Worm (Caenorhabditis elegans): ENCODE results near the gene C05C8.7.

The C05C8.7 gene

DNA sequence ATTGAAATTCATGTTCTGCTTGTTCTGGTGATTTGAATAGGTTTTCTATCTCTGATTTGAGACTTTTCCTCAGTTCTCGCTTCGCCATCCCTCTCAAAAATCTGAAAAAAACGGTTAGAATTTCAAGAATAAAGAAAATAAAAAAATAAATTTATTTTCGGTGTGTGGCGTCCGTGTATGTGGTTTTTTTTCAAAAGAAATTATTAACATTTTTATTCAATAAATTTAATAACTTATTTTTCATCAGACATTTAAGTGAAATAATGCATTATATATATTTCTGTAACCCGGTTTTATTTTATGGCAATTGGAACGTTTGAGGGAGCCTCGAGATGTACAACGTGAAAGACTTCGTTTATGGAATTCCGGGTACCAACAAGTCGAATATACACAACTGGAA, 12.1 kb downstream of the C05C8.7 start, which contains the start of gene C05C8.5:
Gene C05C8.5 (minus strand): TSS at position 101 of the 400 bp plus-strand sequence.
- TF ChIP-seq sea-1 (GFP tag; conservative IDR thresholded peaks at IDR 0.05) (no peak), ceh-13 (GFP tag; optimal IDR thresholded peaks at IDR 0.05) (no peak), aly-1 (tag; optimal IDR thresholded peaks at IDR 0.05) (no peak), tbx-11 (GFP tag; IDR thresholded peaks at IDR 0.05) (no peak), hmbx-1 (tag; optimal IDR thresholded peaks at IDR 0.05) (no peak), tra-4 (tag; optimal IDR thresholded peaks at IDR 0.05) (no peak), hnd-1 (tag; optimal IDR thresholded peaks at IDR 0.05) (no peak), ets-7 (tag; optimal IDR thresholded peaks at IDR 0.05) (no peak), pes-1 (GFP tag; IDR thresholded peaks at IDR 0.05) (no peak), flt-1 (GFP tag; IDR thresholded peaks at IDR 0.05) (no peak), tbx-37 (GFP tag; conservative IDR thresholded peaks at IDR 0.05) (no peak), B0310.2 (tag; optimal IDR thresholded peaks at IDR 0.05) (no peak), F13C5.2 (tag; optimal IDR thresholded peaks at IDR 0.05) (no peak), hmg-4 (GFP tag; optimal IDR thresholded peaks at IDR 0.05) (no peak), scrt-1 (GFP tag; IDR thresholded peaks at IDR 0.05) (no peak), ama-1 (optimal IDR thresholded peaks at IDR 0.05) (no peak), ceh-36 (tag; optimal IDR thresholded peaks at IDR 0.05) (no peak)

DNA sequence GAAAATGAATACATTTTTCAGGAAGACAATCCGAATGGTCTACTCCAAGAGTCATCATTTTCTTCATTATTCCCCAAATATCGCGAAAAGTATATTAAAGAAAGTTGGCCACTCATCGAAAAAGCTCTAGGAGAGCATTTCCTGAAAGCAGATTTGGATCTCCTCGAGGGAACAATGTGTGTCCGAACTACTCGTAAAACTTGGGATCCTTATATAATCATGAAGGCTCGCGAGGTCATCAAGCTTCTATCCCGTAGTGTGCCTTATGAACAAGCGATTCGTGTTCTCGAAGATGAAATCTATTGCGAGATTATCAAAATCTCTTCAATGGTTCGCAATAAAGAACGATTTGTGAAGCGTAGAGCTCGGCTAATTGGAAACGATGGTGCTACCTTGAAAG, 15.3 kb downstream of the C05C8.7 start:
- TF ChIP-seq ceh-36 (tag; optimal IDR thresholded peaks at IDR 0.05) (no peak), hmg-4 (GFP tag; optimal IDR thresholded peaks at IDR 0.05) (no peak), aly-1 (tag; optimal IDR thresholded peaks at IDR 0.05) (no peak), B0310.2 (tag; optimal IDR thresholded peaks at IDR 0.05) (no peak), hmbx-1 (tag; optimal IDR thresholded peaks at IDR 0.05) (no peak), tra-4 (tag; optimal IDR thresholded peaks at IDR 0.05) (no peak), ets-7 (tag; optimal IDR thresholded peaks at IDR 0.05) (no peak), ama-1 (optimal IDR thresholded peaks at IDR 0.05) (no peak)

DNA sequence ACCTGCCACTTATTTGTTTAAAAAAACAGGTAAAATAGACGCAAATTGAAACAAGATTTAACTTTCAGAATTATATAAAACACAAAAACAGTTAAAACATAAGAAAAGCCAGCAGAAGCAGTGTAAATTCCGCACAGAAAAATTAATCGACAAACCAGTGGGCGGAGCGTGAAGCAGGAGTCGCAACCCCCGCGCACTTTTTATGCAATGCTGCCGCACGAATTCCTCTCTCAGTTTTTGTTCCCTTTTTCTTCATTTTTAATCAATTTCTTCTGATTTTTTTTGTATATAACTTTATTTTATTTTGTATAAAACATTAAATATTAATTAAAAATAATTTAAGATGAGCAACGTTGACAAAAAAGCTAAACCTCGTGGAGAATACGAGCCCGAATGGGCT, 16.0 kb downstream of the C05C8.7 start, which contains the start of the genes gei-6 and krr-1:
Gene gei-6 (minus strand): TSS at position 2 of the 400 bp plus-strand sequence.
Gene krr-1 (plus strand): TSS at position 344 of the 400 bp plus-strand sequence.
- TF ChIP-seq ama-1 (optimal IDR thresholded peaks at IDR 0.05), result no peak
- TF ChIP-seq sea-1 (GFP tag; conservative IDR thresholded peaks at IDR 0.05), result peak; percentile 90
- TF ChIP-seq aly-1 (tag; optimal IDR thresholded peaks at IDR 0.05), result peak; percentile 22
- TF ChIP-seq scrt-1 (GFP tag; IDR thresholded peaks at IDR 0.05), result peak; percentile 85
- TF ChIP-seq tbx-37 (GFP tag; conservative IDR thresholded peaks at IDR 0.05), result peak; percentile 88
- TF ChIP-seq tbx-11 (GFP tag; IDR thresholded peaks at IDR 0.05), result peak; percentile 92
- TF ChIP-seq flt-1 (GFP tag; IDR thresholded peaks at IDR 0.05), result peak; percentile 84
- TF ChIP-seq ceh-36 (tag; optimal IDR thresholded peaks at IDR 0.05), result peak; percentile 87
- no peak for TF ChIP-seq ets-7 (tag; optimal IDR thresholded peaks at IDR 0.05)
- no peak for TF ChIP-seq tra-4 (tag; optimal IDR thresholded peaks at IDR 0.05)
- peak; percentile 83 for TF ChIP-seq hmg-4 (GFP tag; optimal IDR thresholded peaks at IDR 0.05)
- peak; percentile 66 for TF ChIP-seq B0310.2 (tag; optimal IDR thresholded peaks at IDR 0.05)
- peak; percentile 90 for TF ChIP-seq F13C5.2 (tag; optimal IDR thresholded peaks at IDR 0.05)
- peak; percentile 90 for TF ChIP-seq pes-1 (GFP tag; IDR thresholded peaks at IDR 0.05)
- TF ChIP-seq ceh-13 (GFP tag; optimal IDR thresholded peaks at IDR 0.05), result peak; percentile 73
- peak; percentile 70 for TF ChIP-seq hnd-1 (tag; optimal IDR thresholded peaks at IDR 0.05)
- peak; percentile 31 for TF ChIP-seq hmbx-1 (tag; optimal IDR thresholded peaks at IDR 0.05)

DNA sequence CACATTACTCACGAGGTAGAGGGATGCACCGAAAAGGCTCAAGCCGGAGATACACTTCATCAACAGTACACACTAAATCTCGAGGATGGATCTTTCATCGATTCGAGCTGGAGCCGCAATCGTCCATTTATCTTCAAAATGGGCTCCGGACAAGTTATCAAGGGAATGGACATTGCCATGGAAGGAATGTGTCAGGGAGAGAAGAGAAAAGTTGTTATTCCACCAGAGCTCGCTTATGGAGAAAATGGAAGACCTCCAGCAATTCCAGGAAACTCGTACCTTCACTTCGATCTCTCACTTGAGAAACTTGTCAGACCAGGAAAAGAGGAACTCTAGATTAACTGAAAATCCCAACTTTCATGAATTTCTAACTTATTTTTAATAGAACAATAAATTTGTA, 21.0 kb downstream of the C05C8.7 start:
- TF ChIP-seq ets-7 (tag; optimal IDR thresholded peaks at IDR 0.05) (no peak), ama-1 (optimal IDR thresholded peaks at IDR 0.05) (peak; percentile 75)

DNA sequence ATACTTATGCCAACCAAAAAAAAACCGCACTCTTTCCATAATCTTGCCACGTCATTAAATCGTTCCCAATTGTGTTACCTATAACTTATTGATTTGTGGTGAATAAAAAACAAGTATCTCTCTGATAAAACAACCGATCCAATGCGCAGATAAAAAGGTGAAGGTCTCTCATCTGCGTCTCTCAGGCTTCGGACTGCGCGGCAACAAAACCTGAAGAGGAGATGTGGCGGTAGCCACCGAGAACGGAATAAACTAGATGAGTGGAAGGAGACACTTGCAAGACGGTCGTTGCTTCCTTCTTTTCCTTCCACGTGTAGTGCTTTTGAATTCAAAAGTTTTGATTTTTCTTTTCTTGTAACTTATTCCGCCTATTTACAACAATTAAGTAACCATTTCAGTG, 21.9 kb downstream of the C05C8.7 start, which contains the start of gene fkb-3:
Gene fkb-3 (plus strand): TSS at position 277 of the 400 bp plus-strand sequence.
- TF ChIP-seq ceh-36 (tag; optimal IDR thresholded peaks at IDR 0.05) (no peak), scrt-1 (GFP tag; IDR thresholded peaks at IDR 0.05) (no peak), hnd-1 (tag; optimal IDR thresholded peaks at IDR 0.05) (no peak), aly-1 (tag; optimal IDR thresholded peaks at IDR 0.05) (no peak)

DNA sequence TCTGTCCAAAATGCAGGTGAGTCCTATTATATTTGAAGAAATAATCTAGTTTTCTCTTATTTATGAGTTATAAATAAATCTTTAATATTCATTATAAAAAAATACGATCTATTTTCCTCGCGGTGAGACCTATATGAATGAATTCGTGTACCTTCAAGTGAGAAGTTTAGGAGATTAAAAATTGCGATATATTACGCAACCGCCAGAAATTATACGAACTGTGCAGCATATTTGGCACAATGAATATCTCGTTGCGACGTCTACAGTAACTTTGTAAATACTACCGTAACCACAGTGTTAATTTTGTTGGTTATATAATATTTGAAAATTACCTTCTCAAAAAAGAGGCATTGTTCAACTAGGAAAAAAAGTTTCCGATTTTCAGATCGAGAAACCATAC, 22.5 kb downstream of the C05C8.7 start:
- TF ChIP-seq tra-4 (tag; optimal IDR thresholded peaks at IDR 0.05) (no peak), sea-1 (GFP tag; conservative IDR thresholded peaks at IDR 0.05) (no peak), pes-1 (GFP tag; IDR thresholded peaks at IDR 0.05) (no peak), hnd-1 (tag; optimal IDR thresholded peaks at IDR 0.05) (no peak), hmbx-1 (tag; optimal IDR thresholded peaks at IDR 0.05) (no peak), ets-7 (tag; optimal IDR thresholded peaks at IDR 0.05) (no peak), hmg-4 (GFP tag; optimal IDR thresholded peaks at IDR 0.05) (no peak), F13C5.2 (tag; optimal IDR thresholded peaks at IDR 0.05) (no peak), aly-1 (tag; optimal IDR thresholded peaks at IDR 0.05) (no peak), tbx-37 (GFP tag; conservative IDR thresholded peaks at IDR 0.05) (no peak), scrt-1 (GFP tag; IDR thresholded peaks at IDR 0.05) (no peak), ceh-36 (tag; optimal IDR thresholded peaks at IDR 0.05) (no peak), ceh-13 (GFP tag; optimal IDR thresholded peaks at IDR 0.05) (no peak), flt-1 (GFP tag; IDR thresholded peaks at IDR 0.05) (no peak), B0310.2 (tag; optimal IDR thresholded peaks at IDR 0.05) (no peak), ama-1 (optimal IDR thresholded peaks at IDR 0.05) (no peak), tbx-11 (GFP tag; IDR thresholded peaks at IDR 0.05) (no peak)

DNA sequence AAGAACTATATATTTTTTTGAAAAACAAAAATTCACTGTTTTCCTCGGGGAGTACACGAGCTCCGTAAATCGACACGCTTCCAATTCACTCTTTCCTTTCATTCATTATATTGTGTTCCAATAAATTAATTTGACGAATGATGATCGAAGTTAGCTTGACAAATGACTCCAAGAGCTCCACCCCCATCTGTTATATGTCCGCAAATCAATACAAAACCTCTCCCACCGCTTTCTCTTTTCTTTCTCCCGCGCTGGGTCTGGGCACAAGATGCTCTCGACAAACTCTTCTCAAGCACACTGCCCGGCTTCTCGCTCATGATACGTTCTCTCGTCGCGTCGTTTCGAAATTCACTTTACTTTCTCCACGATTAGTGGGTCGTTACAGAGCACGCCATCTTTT, 22.9 kb downstream of the C05C8.7 start, which contains the start of gene C13F10.1:
Gene C13F10.1 (plus strand): TSS at position 138 of the 400 bp plus-strand sequence.
- TF ChIP-seq scrt-1 (GFP tag; IDR thresholded peaks at IDR 0.05), result no peak
- no peak for TF ChIP-seq F13C5.2 (tag; optimal IDR thresholded peaks at IDR 0.05)
- no peak for TF ChIP-seq ama-1 (optimal IDR thresholded peaks at IDR 0.05)
- no peak for TF ChIP-seq B0310.2 (tag; optimal IDR thresholded peaks at IDR 0.05)
- TF ChIP-seq hmg-4 (GFP tag; optimal IDR thresholded peaks at IDR 0.05), result no peak
- no peak for TF ChIP-seq tbx-37 (GFP tag; conservative IDR thresholded peaks at IDR 0.05)
- TF ChIP-seq hnd-1 (tag; optimal IDR thresholded peaks at IDR 0.05), result no peak
- TF ChIP-seq tra-4 (tag; optimal IDR thresholded peaks at IDR 0.05), result no peak

DNA sequence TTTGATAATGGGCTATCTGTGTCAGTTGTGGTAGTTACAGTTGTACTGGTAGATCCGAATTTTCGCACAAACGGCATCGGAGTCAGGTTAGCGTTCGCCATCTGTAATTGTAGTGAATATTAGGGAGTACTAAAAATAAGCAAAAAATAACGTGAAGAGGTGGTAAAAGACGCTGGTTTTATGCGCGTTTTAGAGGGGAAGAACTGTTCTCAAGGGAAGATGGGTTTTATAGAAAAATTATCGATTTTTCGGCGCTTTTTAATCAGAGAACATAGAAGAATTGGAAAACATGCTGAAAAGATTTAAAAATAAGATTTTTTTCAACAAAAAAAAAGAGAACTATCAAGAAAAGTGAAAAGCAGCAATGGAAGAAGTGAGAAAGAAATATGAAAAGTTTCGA, 23.7 kb downstream of the C05C8.7 start, which contains the start of gene C13F10.7:
Gene C13F10.7 (minus strand): TSS at position 101 of the 400 bp plus-strand sequence.
- no peak for TF ChIP-seq flt-1 (GFP tag; IDR thresholded peaks at IDR 0.05)
- no peak for TF ChIP-seq pes-1 (GFP tag; IDR thresholded peaks at IDR 0.05)
- TF ChIP-seq F13C5.2 (tag; optimal IDR thresholded peaks at IDR 0.05), result no peak
- no peak for TF ChIP-seq hnd-1 (tag; optimal IDR thresholded peaks at IDR 0.05)
- TF ChIP-seq ets-7 (tag; optimal IDR thresholded peaks at IDR 0.05), result no peak
- TF ChIP-seq tbx-11 (GFP tag; IDR thresholded peaks at IDR 0.05), result no peak
- no peak for TF ChIP-seq sea-1 (GFP tag; conservative IDR thresholded peaks at IDR 0.05)
- TF ChIP-seq hmbx-1 (tag; optimal IDR thresholded peaks at IDR 0.05), result no peak
- no peak for TF ChIP-seq tbx-37 (GFP tag; conservative IDR thresholded peaks at IDR 0.05)
- no peak for TF ChIP-seq ama-1 (optimal IDR thresholded peaks at IDR 0.05)
- TF ChIP-seq ceh-36 (tag; optimal IDR thresholded peaks at IDR 0.05), result no peak
- no peak for TF ChIP-seq tra-4 (tag; optimal IDR thresholded peaks at IDR 0.05)
- TF ChIP-seq aly-1 (tag; optimal IDR thresholded peaks at IDR 0.05), result no peak
- TF ChIP-seq scrt-1 (GFP tag; IDR thresholded peaks at IDR 0.05), result no peak
- no peak for TF ChIP-seq B0310.2 (tag; optimal IDR thresholded peaks at IDR 0.05)
- TF ChIP-seq hmg-4 (GFP tag; optimal IDR thresholded peaks at IDR 0.05), result no peak
